Worm (Caenorhabditis elegans) whole organism, L2 larva: ENCODE data around the gene T24C12.4.

Experiments used
- alr-1 ChIP-seq: fragments of 150-350 bp; optimal IDR thresholded peaks from 2 replicates; lab custom pipeline; 2014; ENCODE audit warnings: missing biosample characterization, missing genetic modification characterization
- aly-2 ChIP-seq: fragments of 150-350 bp; optimal IDR thresholded peaks from 2 replicates; lab custom pipeline; 2014; ENCODE audit warnings: missing biosample characterization, missing genetic modification characterization
- egl-27 ChIP-seq: sonication (generic microtip); optimal IDR thresholded peaks from 3 replicates; lab custom pipeline; 2017; ENCODE audit warnings: missing biosample characterization, missing genetic modification reagents, missing genetic modification characterization
- lin-11 ChIP-seq: fragments of 150-350 bp; sonication (generic microtip); optimal IDR thresholded peaks from 2 replicates; lab custom pipeline; 2014; ENCODE audit warnings: missing biosample characterization, missing genetic modification characterization, inconsistent platforms, mixed read lengths
- lin-13 ChIP-seq: fragments of 150-350 bp; optimal IDR thresholded peaks from 2 replicates; lab custom pipeline; 2014; ENCODE audit warnings: missing biosample characterization, missing genetic modification reagents, missing genetic modification characterization
- lin-39 ChIP-seq: fragments of 150-350 bp; optimal IDR thresholded peaks from 2 replicates; lab custom pipeline; 2014; ENCODE audit warnings: missing biosample characterization, missing genetic modification reagents, missing genetic modification characterization
- nhr-11 ChIP-seq: fragments of 150-350 bp; optimal IDR thresholded peaks from 2 replicates; lab custom pipeline; 2014; ENCODE audit warnings: missing biosample characterization, missing genetic modification characterization
- nhr-23 ChIP-seq: fragments of 150-350 bp; optimal IDR thresholded peaks from 2 replicates; lab custom pipeline; 2014; ENCODE audit warnings: missing biosample characterization, missing genetic modification reagents, missing genetic modification characterization
- nhr-237 ChIP-seq: fragments of 150-350 bp; optimal IDR thresholded peaks from 2 replicates; lab custom pipeline; 2014; ENCODE audit warnings: missing biosample characterization, missing genetic modification characterization
- nhr-77 ChIP-seq: fragments of 150-350 bp; optimal IDR thresholded peaks from 2 replicates; lab custom pipeline; 2014; ENCODE audit warnings: missing biosample characterization, missing genetic modification characterization
- snpc-4 ChIP-seq: fragments of 150-350 bp; optimal IDR thresholded peaks from 2 replicates; lab custom pipeline; 2014; ENCODE audit warnings: missing biosample characterization, missing genetic modification characterization
- unc-62 ChIP-seq: fragments of 150-350 bp; optimal IDR thresholded peaks from 2 replicates; lab custom pipeline; 2014; ENCODE audit warnings: missing biosample characterization, missing genetic modification reagents, missing genetic modification characterization
- ztf-11 ChIP-seq: sonication (generic microtip); optimal IDR thresholded peaks from 2 replicates; lab custom pipeline; 2017; ENCODE audit warnings: missing biosample characterization, missing genetic modification characterization
- ztf-4 ChIP-seq: fragments of 150-350 bp; optimal IDR thresholded peaks from 2 replicates; lab custom pipeline; 2014; ENCODE audit warnings: missing biosample characterization, missing genetic modification characterization

DNA sequence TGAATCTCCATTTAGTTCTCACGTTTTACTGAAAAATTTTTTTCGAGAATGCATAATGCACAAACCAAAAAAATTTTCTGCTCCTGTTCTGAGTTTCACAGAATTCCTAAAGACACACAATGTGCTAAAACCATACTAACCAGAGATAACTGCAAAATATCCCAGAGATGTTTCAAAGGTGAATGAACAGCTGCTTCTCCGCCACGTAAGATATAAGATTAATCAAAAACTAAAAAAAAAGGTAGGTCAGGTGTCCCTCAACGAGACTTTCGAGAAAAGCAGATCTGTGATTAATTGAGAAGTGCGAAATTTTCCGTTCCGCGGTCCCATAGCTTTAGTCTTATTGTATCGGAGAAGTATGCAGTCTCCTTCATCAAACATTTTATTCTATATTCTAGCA is 40.1 kb downstream of the T24C12.4 start, which contains the start of gene F48B9.3:
- TF ChIP-seq alr-1 (tag; lab: Kevin White, UChicago) (no peak), snpc-4 (tag; lab: Kevin White, UChicago) (no peak), ztf-4 (tag; lab: Kevin White, UChicago) (no peak), ztf-11 (tag; lab: Kevin White, UChicago) (no peak), unc-62 (GFP tag; lab: Kevin White, UChicago) (no peak), lin-39 (tag; lab: Kevin White, UChicago) (no peak), egl-27 (tag; lab: Kevin White, UChicago) (no peak), nhr-237 (no peak), nhr-11 (tag; lab: Kevin White, UChicago) (no peak), lin-11 (no peak), nhr-23 (no peak), nhr-77 (tag; lab: Kevin White, UChicago) (no peak), lin-13 (GFP tag; lab: Kevin White, UChicago) (no peak), aly-2 (tag; lab: Kevin White, UChicago) (no peak)
